Worm (Caenorhabditis elegans) whole organism, L1 larva: ENCODE results near the gene tag-340.

Experiments
- C04F5.9 ChIP-seq: sonication (generic microtip); optimal IDR thresholded peaks from 2 replicates; lab custom pipeline; 2016; ENCODE audit warnings: missing genetic modification characterization, missing compliant biosample characterization
- aha-1 ChIP-seq: fragments of 150-350 bp; optimal IDR thresholded peaks from 2 replicates; lab custom pipeline; 2014; ENCODE audit warnings: missing biosample characterization, missing genetic modification characterization
- alr-1 ChIP-seq: fragments of 200-800 bp; sonication (Bioruptor generic); optimal IDR thresholded peaks from 2 replicates; lab custom pipeline; 2018; ENCODE audit warnings: borderline replicate concordance, mild to moderate bottlenecking, missing genetic modification characterization, missing compliant biosample characterization
- aly-2 ChIP-seq: fragments of 150-350 bp; optimal IDR thresholded peaks from 2 replicates; lab custom pipeline; 2014; ENCODE audit warnings: missing biosample characterization, missing genetic modification characterization
- ceh-8 ChIP-seq: fragments of 200-800 bp; sonication (Bioruptor generic); optimal IDR thresholded peaks from 2 replicates; lab custom pipeline; 2018; ENCODE audit warnings: mild to moderate bottlenecking, missing genetic modification characterization, moderate library complexity, missing compliant biosample characterization
- ceh-88 ChIP-seq: fragments of 200-800 bp; sonication (Bioruptor generic); IDR thresholded peaks from 2 replicates; pipeline ENCODE4 v1.3.6; 2022; ENCODE audit warnings: missing genetic modification characterization, missing compliant biosample characterization
- dpl-1 ChIP-seq, 3 experiments: fragments of 150-350 bp in 2 of 3; sonication (generic microtip) in 1 of 3; optimal IDR thresholded peaks; 2 replicates each; lab custom pipeline; 2014 to 2017; ENCODE audit warnings: missing biosample characterization in 3 of 3, missing genetic modification characterization in 3 of 3, missing genetic modification reagents in 3 of 3
- dsc-1 ChIP-seq: sonication (generic microtip); optimal IDR thresholded peaks from 2 replicates; lab custom pipeline; 2016; ENCODE audit warnings: mild to moderate bottlenecking, missing genetic modification characterization, missing compliant biosample characterization
- efl-1 ChIP-seq, 4 experiments: fragments of 150-350 bp; optimal IDR thresholded peaks in 3 of 4; peaks in 1 of 4; 1 replicate in 1 of 4; 2 replicates in 3 of 4; lab custom pipeline; 2014; ENCODE audit warnings: missing biosample characterization in 2 of 4, missing genetic modification characterization in 2 of 4, missing genetic modification reagents in 2 of 4
- elt-2 ChIP-seq: sonication (generic microtip); optimal IDR thresholded peaks from 2 replicates; lab custom pipeline; 2016; ENCODE audit warnings: missing genetic modification characterization, mild to moderate bottlenecking, inconsistent platforms, missing compliant biosample characterization, missing genetic modification reagents
- fkh-8 ChIP-seq: sonication (generic microtip); optimal IDR thresholded peaks from 2 replicates; lab custom pipeline; 2016; ENCODE audit warnings: mild to moderate bottlenecking, missing genetic modification characterization, missing compliant biosample characterization
- fos-1 ChIP-seq: fragments of 150-350 bp; optimal IDR thresholded peaks from 2 replicates; lab custom pipeline; 2014; ENCODE audit warnings: missing biosample characterization, missing genetic modification characterization
- grh-1 ChIP-seq: fragments of 200-800 bp; sonication (Bioruptor generic); IDR thresholded peaks from 2 replicates; pipeline ENCODE4 v1.3.6; 2022; ENCODE audit warnings: missing genetic modification reagents, missing genetic modification characterization, missing compliant biosample characterization
- hlh-4 ChIP-seq: sonication (generic microtip); optimal IDR thresholded peaks from 2 replicates; lab custom pipeline; 2016; ENCODE audit warnings: mild to moderate bottlenecking, missing genetic modification characterization, missing compliant biosample characterization
- isw-1 ChIP-seq: fragments of 200-800 bp; sonication (Bioruptor generic); IDR thresholded peaks from 2 replicates; pipeline ENCODE4 v1.3.6; 2022; ENCODE audit warnings: missing genetic modification characterization, missing compliant biosample characterization
- jun-1 ChIP-seq: fragments of 150-350 bp; optimal IDR thresholded peaks from 2 replicates; lab custom pipeline; 2014; ENCODE audit warnings: missing biosample characterization, missing genetic modification reagents, missing genetic modification characterization
- lin-13 ChIP-seq: fragments of 150-350 bp; optimal IDR thresholded peaks from 2 replicates; lab custom pipeline; 2014; ENCODE audit warnings: missing biosample characterization, missing genetic modification reagents, missing genetic modification characterization
- lin-35 ChIP-seq, 2 experiments: fragments of 150-350 bp; optimal IDR thresholded peaks; 2 replicates each; lab custom pipeline; 2014; ENCODE audit warnings: missing biosample characterization in 2 of 2, missing genetic modification characterization in 2 of 2, missing genetic modification reagents in 2 of 2
- lsy-2 ChIP-seq, 2 experiments: fragments of 150-350 bp; optimal IDR thresholded peaks; 2 replicates each; lab custom pipeline; 2014; ENCODE audit warnings: missing biosample characterization in 2 of 2, missing genetic modification characterization in 2 of 2
- nhr-11 ChIP-seq: fragments of 150-350 bp; optimal IDR thresholded peaks from 2 replicates; lab custom pipeline; 2014; ENCODE audit warnings: missing biosample characterization, missing genetic modification characterization
- nhr-12 ChIP-seq: sonication (generic microtip); optimal IDR thresholded peaks from 2 replicates; lab custom pipeline; 2017; ENCODE audit warnings: missing biosample characterization, missing genetic modification characterization
- nhr-19 ChIP-seq: fragments of 200-800 bp; sonication (Bioruptor generic); conservative IDR thresholded peaks from 2 replicates; pipeline ENCODE4 v1.3.6; 2022; ENCODE audit warnings: missing genetic modification characterization, missing compliant biosample characterization
- nhr-20 ChIP-seq: sonication (generic microtip); optimal IDR thresholded peaks from 2 replicates; lab custom pipeline; 2016; ENCODE audit warnings: mild to moderate bottlenecking, missing genetic modification characterization, missing compliant biosample characterization
- nhr-237 ChIP-seq: fragments of 150-350 bp; optimal IDR thresholded peaks from 2 replicates; lab custom pipeline; 2014; ENCODE audit warnings: missing biosample characterization, missing genetic modification characterization
- nhr-28 ChIP-seq: fragments of 150-350 bp; optimal IDR thresholded peaks from 2 replicates; lab custom pipeline; 2014; ENCODE audit warnings: missing biosample characterization, missing genetic modification characterization
- nhr-47 ChIP-seq: sonication (generic microtip); optimal IDR thresholded peaks from 2 replicates; lab custom pipeline; 2016; ENCODE audit warnings: mild to moderate bottlenecking, missing genetic modification characterization, moderate library complexity, missing compliant biosample characterization
- nhr-71 ChIP-seq: sonication (generic microtip); optimal IDR thresholded peaks from 2 replicates; lab custom pipeline; 2016; ENCODE audit warnings: mild to moderate bottlenecking, missing genetic modification characterization, moderate library complexity, missing compliant biosample characterization
- nhr-76 ChIP-seq: sonication (generic microtip); optimal IDR thresholded peaks from 2 replicates; lab custom pipeline; 2017; ENCODE audit warnings: missing biosample characterization, missing genetic modification characterization
- nhr-77 ChIP-seq: fragments of 150-350 bp; optimal IDR thresholded peaks from 2 replicates; lab custom pipeline; 2014; ENCODE audit warnings: missing biosample characterization, missing genetic modification characterization
- nhr-84 ChIP-seq: sonication (generic microtip); optimal IDR thresholded peaks from 2 replicates; lab custom pipeline; 2017; ENCODE audit warnings: missing biosample characterization, missing genetic modification characterization
- nhr-85 ChIP-seq: sonication (generic microtip); peaks from one replicate; lab custom pipeline; 2016; ENCODE audit warnings: missing genetic modification characterization, inconsistent platforms, missing compliant biosample characterization
- nhr-90 ChIP-seq: sonication (generic microtip); optimal IDR thresholded peaks from 2 replicates; lab custom pipeline; 2016; ENCODE audit warnings: mild to moderate bottlenecking, missing genetic modification characterization, missing compliant biosample characterization; ENCODE audit not compliant: poor library complexity
- pag-3 ChIP-seq: sonication (generic microtip); optimal IDR thresholded peaks from 2 replicates; lab custom pipeline; 2017; ENCODE audit warnings: missing genetic modification characterization, mild to moderate bottlenecking, missing compliant biosample characterization, antibody characterized with exemption, borderline replicate concordance; ENCODE audit not compliant: insufficient read depth
- snu-23 ChIP-seq: sonication (generic microtip); optimal IDR thresholded peaks from 2 replicates; lab custom pipeline; 2016; ENCODE audit warnings: missing genetic modification characterization, missing compliant biosample characterization
- sup-37 ChIP-seq: fragments of 200-800 bp; sonication (Bioruptor generic); optimal IDR thresholded peaks from 2 replicates; lab custom pipeline; 2018; ENCODE audit warnings: mild to moderate bottlenecking, missing genetic modification characterization, missing compliant biosample characterization
- swsn-7 ChIP-seq: sonication (generic microtip); optimal IDR thresholded peaks from 2 replicates; lab custom pipeline; 2016; ENCODE audit warnings: missing genetic modification characterization, missing compliant biosample characterization
- tbx-2 ChIP-seq: sonication (generic microtip); optimal IDR thresholded peaks from 2 replicates; lab custom pipeline; 2016; ENCODE audit warnings: missing genetic modification characterization, missing compliant biosample characterization
- vab-15 ChIP-seq: sonication (generic microtip); optimal IDR thresholded peaks from 2 replicates; lab custom pipeline; 2017; ENCODE audit warnings: missing genotype, mild to moderate bottlenecking, missing genetic modification characterization, missing compliant biosample characterization
- zag-1 ChIP-seq: fragments of 150-350 bp; optimal IDR thresholded peaks from 2 replicates; lab custom pipeline; 2014; ENCODE audit warnings: missing biosample characterization, missing genetic modification characterization

tag-340 gene

DNA sequence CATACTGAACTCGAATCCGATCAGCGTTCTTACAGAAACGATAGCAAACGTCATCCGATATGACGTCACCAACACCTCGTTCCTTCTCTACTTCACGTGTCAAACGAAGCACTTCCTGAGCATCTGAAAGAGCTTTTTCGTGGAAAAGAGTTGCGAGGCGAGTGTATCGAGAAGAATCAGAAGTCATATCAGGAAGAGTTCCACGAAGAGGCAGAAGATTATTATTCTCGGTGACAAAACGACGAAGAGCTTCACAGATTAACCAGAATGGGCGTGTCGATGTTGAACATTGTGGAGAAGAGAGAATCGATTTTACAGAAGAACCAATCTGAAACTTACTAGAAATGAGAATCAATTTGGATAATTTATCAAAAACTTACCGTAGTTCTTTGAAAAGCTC, 18.6 kb downstream of the tag-340 start:
- TF ChIP-seq vab-15 (no peak), nhr-76 (tag; lab: Kevin White, UChicago) (no peak), nhr-237 (tag; lab: Kevin White, UChicago) (no peak), nhr-11 (no peak), nhr-28 (tag; lab: Kevin White, UChicago) (no peak), alr-1 (tag; lab: Kevin White, UChicago) (no peak), nhr-12 (no peak), lin-13 (no peak), hlh-4 (tag; lab: Kevin White, UChicago) (no peak), ceh-8 (no peak), zag-1 (tag; lab: Kevin White, UChicago) (no peak), sup-37 (GFP tag; lab: Kevin White, UChicago) (no peak), C04F5.9 (no peak), lsy-2 (tag; optimal IDR thresholded peaks at IDR 0.05; lab: Kevin White, UChicago) (no peak), grh-1 (GFP tag; lab: Robert Waterston, UW) (no peak), nhr-85 (no peak)

DNA sequence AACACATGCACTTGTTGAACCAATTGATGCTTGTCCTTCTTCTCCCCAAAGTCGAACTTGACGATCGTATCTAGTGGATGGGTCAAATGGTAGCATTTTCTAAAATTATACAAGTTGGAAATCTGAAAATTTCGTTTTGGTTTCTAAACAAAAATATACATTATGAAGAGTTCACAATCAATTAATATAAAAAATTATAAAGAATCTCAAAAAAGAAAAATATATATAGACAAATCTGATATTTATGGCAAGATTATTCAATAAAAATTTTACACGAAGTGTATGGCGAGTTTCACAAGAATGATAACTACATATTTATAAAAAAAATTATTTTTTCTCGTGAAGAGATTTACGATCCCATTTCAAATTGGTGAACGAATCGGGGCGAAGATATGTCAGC, 19.9 kb downstream of the tag-340 start, which contains the start of gene ula-1:
Gene ula-1 (minus strand): TSS at position 101 of the 400 bp plus-strand sequence.
- TF ChIP-seq aha-1 (tag; lab: Kevin White, UChicago), result no peak
- TF ChIP-seq elt-2, result no peak
- TF ChIP-seq lin-13, result no peak
- no peak for TF ChIP-seq jun-1 (tag; lab: Kevin White, UChicago)
- TF ChIP-seq ceh-8, result no peak
- no peak for TF ChIP-seq aly-2 (tag; lab: Kevin White, UChicago)
- TF ChIP-seq isw-1, result no peak
- no peak for TF ChIP-seq lsy-2 (tag; optimal IDR thresholded peaks at IDR 0.05; lab: Kevin White, UChicago)
- TF ChIP-seq nhr-84 (tag; lab: Kevin White, UChicago), result no peak
- TF ChIP-seq nhr-90, result no peak

DNA sequence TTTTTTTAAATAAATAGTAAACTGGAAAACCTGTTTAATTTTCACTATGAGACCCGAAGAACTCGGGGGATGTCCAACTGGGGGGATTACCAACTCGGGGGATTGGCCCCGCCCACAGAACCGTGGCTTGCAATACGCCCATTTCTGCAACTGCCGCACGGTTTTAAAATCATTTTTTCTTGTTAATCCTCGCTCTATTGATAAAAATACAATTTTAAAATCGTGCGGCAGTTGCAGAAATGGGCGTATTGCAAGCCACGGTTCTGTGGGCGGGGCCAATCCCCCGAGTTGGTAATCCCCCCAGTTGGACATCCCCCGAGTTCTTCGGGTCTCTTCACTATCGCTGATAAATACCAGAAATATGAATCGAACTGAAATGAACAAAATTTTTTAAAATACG, 21.7 kb downstream of the tag-340 start, which contains the start of gene mmab-1:
Gene mmab-1 (minus strand): TSS at position 95 of the 400 bp plus-strand sequence.
- TF ChIP-seq lsy-2 (tag; optimal IDR thresholded peaks at IDR 0.05; lab: Kevin White, UChicago), result peak in 1 of 2 experiments; percentile 18
- peak; percentile 18 for TF ChIP-seq nhr-20 (tag; lab: Kevin White, UChicago)
- TF ChIP-seq snu-23 (GFP tag; lab: Kevin White, UChicago), result peak; percentile 36
- TF ChIP-seq efl-1 (optimal IDR thresholded peaks at IDR 0.05; lab: Kevin White, UChicago), result peak; percentile 15 to 30
- TF ChIP-seq efl-1 (GFP tag; optimal IDR thresholded peaks at IDR 0.05 in 1 of 2; lab: Kevin White, UChicago), result peak in 1 of 2 experiments; percentile 91
- peak in 1 of 3 experiments; percentile 11 for TF ChIP-seq dpl-1 (GFP tag; optimal IDR thresholded peaks at IDR 0.05; lab: Kevin White, UChicago)
- peak; percentile 19 for TF ChIP-seq swsn-7 (tag; lab: Kevin White, UChicago)
- peak; percentile 57 for TF ChIP-seq nhr-47
- peak; percentile 8; the same call in 1 of the 2 replicates for TF ChIP-seq ceh-88 (GFP tag; lab: Robert Waterston, UW)
- TF ChIP-seq nhr-19, result peak; percentile 66
- TF ChIP-seq lin-35 (GFP tag; optimal IDR thresholded peaks at IDR 0.05; lab: Kevin White, UChicago), result peak in 1 of 2 experiments; percentile 8
- TF ChIP-seq tbx-2 (tag; lab: Kevin White, UChicago), result peak; percentile 4
- peak; percentile 59 for TF ChIP-seq nhr-71
- TF ChIP-seq fkh-8 (tag; lab: Kevin White, UChicago), result peak; percentile 36
- peak; percentile 60 for TF ChIP-seq nhr-90
- TF ChIP-seq dsc-1 (tag; lab: Kevin White, UChicago), result peak; percentile 15
- TF ChIP-seq grh-1 (GFP tag; lab: Robert Waterston, UW), result peak; percentile 51

DNA sequence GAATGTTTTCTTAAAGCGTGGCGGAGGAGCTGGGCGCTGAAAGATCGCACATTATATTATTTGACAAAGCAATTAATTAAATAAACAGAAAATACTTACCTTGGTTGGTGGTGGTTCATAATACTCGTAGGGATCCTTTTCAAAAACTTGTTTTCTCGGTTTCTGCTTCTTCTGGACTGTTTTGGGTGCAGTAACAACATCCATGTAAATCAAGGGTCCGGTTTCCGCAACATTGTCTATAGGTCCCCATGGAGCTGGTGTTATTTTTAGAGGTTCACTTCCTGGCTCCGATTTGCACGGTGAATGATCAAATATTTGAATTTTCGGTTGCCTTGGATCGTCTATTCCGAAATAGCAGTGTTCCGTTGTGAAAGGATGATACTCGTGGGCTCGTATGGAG, 23.8 kb downstream of the tag-340 start:
- TF ChIP-seq swsn-7 (tag; lab: Kevin White, UChicago) (no peak), fos-1 (tag; lab: Kevin White, UChicago) (no peak), pag-3 (no peak), nhr-77 (tag; lab: Kevin White, UChicago) (no peak)
